Fruit fly (Drosophila melanogaster) whole organism, embryonic: ENCODE results near the gene CG17786.

Experiments
- Ada2b ChIP-seq: fragments of 200-800 bp; sonication (Bioruptor generic); IDR thresholded peaks from 2 replicates; pipeline ENCODE4 v1.3.6; 2022; ENCODE audit warnings: missing biosample characterization, missing genetic modification characterization
- Atf6 ChIP-seq: fragments of 200-800 bp; sonication (Bioruptor generic); IDR thresholded peaks from 2 replicates; pipeline ENCODE4 v1.3.6; 2022; ENCODE audit warnings: missing biosample characterization, missing genetic modification characterization
- Awh ChIP-seq: fragments of 200-800 bp; sonication (Bioruptor generic); IDR thresholded peaks from 2 replicates; pipeline ENCODE4, ENCODE4 v1.3.6; 2022; ENCODE audit warnings: missing biosample characterization, missing genetic modification characterization
- BtbVII ChIP-seq: fragments of 200-800 bp; sonication (Bioruptor generic); optimal IDR thresholded peaks from 3 replicates; lab custom pipeline; 2017; ENCODE audit warnings: missing biosample characterization, mild to moderate bottlenecking, missing genetic modification characterization
- CG11093 ChIP-seq: fragments of 200-800 bp; sonication (Bioruptor generic); IDR thresholded peaks from 3 replicates; pipeline ENCODE4 v1.3.6; 2022; ENCODE audit warnings: missing biosample characterization, missing genetic modification characterization
- CG11398 ChIP-seq: fragments of 200-800 bp; sonication (Bioruptor generic); optimal IDR thresholded peaks from 2 replicates; lab custom pipeline; 2016; ENCODE audit warnings: missing biosample characterization, missing genetic modification characterization
- CG11723 ChIP-seq: fragments of 200-800 bp; sonication (Bioruptor generic); optimal IDR thresholded peaks from 2 replicates; lab custom pipeline; 2017; ENCODE audit warnings: missing biosample characterization, mild to moderate bottlenecking, missing genetic modification characterization
- CG12744 ChIP-seq: fragments of 200-800 bp; sonication (Bioruptor generic); optimal IDR thresholded peaks from 2 replicates; lab custom pipeline; 2016; ENCODE audit warnings: missing biosample characterization, missing genetic modification characterization
- CG13296 ChIP-seq: fragments of 200-800 bp; sonication (Bioruptor generic); optimal IDR thresholded peaks from 3 replicates; lab custom pipeline; 2018; ENCODE audit warnings: missing biosample characterization, mild to moderate bottlenecking, missing genetic modification characterization
- CG13775 ChIP-seq: fragments of 200-800 bp; sonication (Bioruptor generic); optimal IDR thresholded peaks from 3 replicates; lab custom pipeline; 2017; ENCODE audit warnings: missing biosample characterization, mild to moderate bottlenecking, missing genetic modification characterization
- CG15073 ChIP-seq: fragments of 200-800 bp; sonication (Bioruptor generic); optimal IDR thresholded peaks from 2 replicates; lab custom pipeline; 2016; ENCODE audit warnings: missing biosample characterization, missing genetic modification characterization
- CG1529 ChIP-seq: fragments of 200-800 bp; sonication (Bioruptor generic); optimal IDR thresholded peaks from 3 replicates; lab custom pipeline; 2018; ENCODE audit warnings: missing biosample characterization, missing genetic modification characterization
- CG15479 ChIP-seq: fragments of 200-800 bp; sonication (Bioruptor generic); optimal IDR thresholded peaks from 3 replicates; lab custom pipeline; 2019; ENCODE audit warnings: missing biosample characterization, mild to moderate bottlenecking, missing genetic modification characterization, moderate library complexity
- CG15601 ChIP-seq: fragments of 200-800 bp; sonication (Bioruptor generic); optimal IDR thresholded peaks from 3 replicates; lab custom pipeline; 2019; ENCODE audit warnings: missing biosample characterization, mild to moderate bottlenecking, missing genetic modification characterization, moderate library complexity
- CG1832 ChIP-seq: fragments of 200-800 bp; sonication (Bioruptor generic); optimal IDR thresholded peaks from 2 replicates; lab custom pipeline; 2017; ENCODE audit warnings: missing biosample characterization, mild to moderate bottlenecking, missing genetic modification characterization, inconsistent platforms
- CG4404 ChIP-seq: fragments of 200-800 bp; sonication (Bioruptor generic); IDR thresholded peaks from 2 replicates; pipeline ENCODE4 v1.3.6; 2022; ENCODE audit warnings: missing biosample characterization, missing genetic modification characterization
- CG6765 ChIP-seq: fragments of 200-800 bp; sonication (Bioruptor generic); optimal IDR thresholded peaks from 3 replicates; lab custom pipeline; 2017; ENCODE audit warnings: missing biosample characterization, mild to moderate bottlenecking, missing genetic modification characterization
- CG7839 ChIP-seq: fragments of 200-800 bp; sonication (Bioruptor generic); optimal IDR thresholded peaks from 3 replicates; lab custom pipeline; 2018; ENCODE audit warnings: missing biosample characterization, mild to moderate bottlenecking, missing genetic modification characterization, moderate library complexity
- CG7987 ChIP-seq: fragments of 200-800 bp; sonication (Bioruptor generic); optimal IDR thresholded peaks from 2 replicates; lab custom pipeline; 2018; ENCODE audit warnings: missing biosample characterization, mild to moderate bottlenecking, missing genetic modification characterization, moderate library complexity
- CG8944 ChIP-seq: fragments of 200-800 bp; sonication (Bioruptor generic); optimal IDR thresholded peaks from 3 replicates; lab custom pipeline; 2016; ENCODE audit warnings: missing biosample characterization, missing genetic modification characterization
- CG9876 ChIP-seq: fragments of 200-800 bp; sonication (Bioruptor generic); optimal IDR thresholded peaks from 2 replicates; lab custom pipeline; 2016; ENCODE audit warnings: missing biosample characterization, missing genetic modification characterization
- Dad ChIP-seq: fragments of 200-800 bp; sonication (Bioruptor generic); optimal IDR thresholded peaks from 3 replicates; lab custom pipeline; 2016; ENCODE audit warnings: missing biosample characterization, missing genetic modification characterization
- Dbx ChIP-seq: fragments of 200-800 bp; sonication (Bioruptor generic); IDR thresholded peaks from 3 replicates; pipeline ENCODE4 v1.3.6; 2022; ENCODE audit warnings: missing biosample characterization, missing genetic modification characterization
- Dll ChIP-seq: fragments of 200-800 bp; sonication (Bioruptor generic); IDR thresholded peaks from 4 replicates; pipeline ENCODE4 v1.3.6; 2022; ENCODE audit warnings: missing biosample characterization, missing genetic modification characterization; ENCODE audit not compliant: partially characterized antibody
- Dref ChIP-seq: fragments of 200-800 bp; sonication (Bioruptor generic); IDR thresholded peaks from 2 replicates; pipeline ENCODE4 v1.3.6; 2022; ENCODE audit warnings: missing biosample characterization, missing genetic modification characterization
- MBD-R2 ChIP-seq: fragments of 200-800 bp; sonication (Bioruptor generic); IDR thresholded peaks from 2 replicates; pipeline ENCODE4 v1.3.6; 2022; ENCODE audit warnings: missing biosample characterization, missing genetic modification characterization
- Med ChIP-seq: fragments of 200-800 bp; sonication (Bioruptor generic); peaks from one replicate; lab custom pipeline; 2016; ENCODE audit warnings: missing biosample characterization, missing genetic modification characterization, mild to moderate bottlenecking, inconsistent platforms, moderate library complexity
- Myb ChIP-seq: fragments of 200-800 bp; sonication (Bioruptor generic); optimal IDR thresholded peaks from 2 replicates; lab custom pipeline; 2016; ENCODE audit warnings: missing biosample characterization, missing genetic modification characterization
- Oaz ChIP-seq: fragments of 200-800 bp; sonication (Bioruptor generic); IDR thresholded peaks from 2 replicates; pipeline ENCODE4 v1.3.6; 2022; ENCODE audit warnings: missing biosample characterization, missing genetic modification characterization
- Optix ChIP-seq: fragments of 200-800 bp; sonication (Bioruptor generic); IDR thresholded peaks from 3 replicates; pipeline ENCODE4 v1.3.6; 2022; ENCODE audit warnings: missing biosample characterization, missing genetic modification characterization
- Ravus ChIP-seq: fragments of 200-800 bp; sonication (Bioruptor generic); IDR thresholded peaks from 2 replicates; pipeline ENCODE4 v1.3.6; 2022; ENCODE audit warnings: missing biosample characterization, missing genetic modification characterization
- Six4 ChIP-seq: fragments of 200-800 bp; sonication (Bioruptor generic); optimal IDR thresholded peaks from 2 replicates; lab custom pipeline; 2016; ENCODE audit warnings: missing biosample characterization, missing genetic modification characterization
- Xbp1 ChIP-seq: fragments of 200-800 bp; sonication (Bioruptor generic); optimal IDR thresholded peaks from 3 replicates; lab custom pipeline; 2016; ENCODE audit warnings: missing biosample characterization, mild to moderate bottlenecking, missing genetic modification characterization
- bigmax ChIP-seq: fragments of 200-800 bp; sonication (Bioruptor generic); optimal IDR thresholded peaks from 2 replicates; lab custom pipeline; 2018; ENCODE audit warnings: missing biosample characterization, mild to moderate bottlenecking, missing genetic modification characterization
- br ChIP-seq: fragments of >200 bp; optimal IDR thresholded peaks from 2 replicates; lab custom pipeline; 2017
- cad ChIP-seq: fragments of >200 bp; optimal IDR thresholded peaks from 2 replicates; lab custom pipeline; 2017; ENCODE audit warnings: missing biosample characterization, missing genetic modification characterization
- chm ChIP-seq: fragments of 200-800 bp; sonication (Bioruptor generic); IDR thresholded peaks from 2 replicates; pipeline ENCODE4 v1.3.6; 2022; ENCODE audit warnings: missing biosample characterization, missing genetic modification characterization
- disco-r ChIP-seq: fragments of 200-800 bp; sonication (Bioruptor generic); optimal IDR thresholded peaks from 2 replicates; lab custom pipeline; 2016; ENCODE audit warnings: missing biosample characterization, missing genetic modification characterization
- eyg ChIP-seq: fragments of 200-800 bp; sonication (Bioruptor generic); optimal IDR thresholded peaks from 3 replicates; lab custom pipeline; 2016; ENCODE audit warnings: missing biosample characterization, missing genetic modification characterization
- fd64A ChIP-seq: fragments of 200-800 bp; sonication (Bioruptor generic); optimal IDR thresholded peaks from 3 replicates; lab custom pipeline; 2018; ENCODE audit warnings: missing biosample characterization, mild to moderate bottlenecking, missing genetic modification characterization
- fu2 ChIP-seq: fragments of 200-800 bp; sonication (Bioruptor generic); optimal IDR thresholded peaks from 2 replicates; lab custom pipeline; 2016; ENCODE audit warnings: missing biosample characterization, missing genetic modification characterization
- grau ChIP-seq: fragments of 200-800 bp; optimal IDR thresholded peaks from 3 replicates; lab custom pipeline; 2019; ENCODE audit warnings: missing biosample characterization, mild to moderate bottlenecking, missing genetic modification characterization, moderate library complexity
- lbe ChIP-seq: fragments of 200-800 bp; sonication (Bioruptor generic); optimal IDR thresholded peaks from 2 replicates; lab custom pipeline; 2016; ENCODE audit warnings: missing biosample characterization, mild to moderate bottlenecking, missing genetic modification characterization
- rib ChIP-seq: fragments of 200-800 bp; sonication (Bioruptor generic); IDR thresholded peaks from 2 replicates; pipeline ENCODE4 v1.3.6; 2022; ENCODE audit warnings: missing biosample characterization, missing genetic modification characterization
- sc ChIP-seq, 3 experiments: fragments of >200 bp in 2 of 3; fragments of 200-800 bp in 1 of 3; sonication (Bioruptor generic) in 1 of 3; optimal IDR thresholded peaks; 2 replicates in 2 of 3; 3 replicates in 1 of 3; lab custom pipeline; 2017; ENCODE audit warnings: mild to moderate bottlenecking in 1 of 3, missing biosample characterization in 1 of 3, missing genetic modification characterization in 1 of 3, missing genetic modification reagents in 1 of 3
- scrt ChIP-seq: fragments of 200-800 bp; sonication (Bioruptor generic); optimal IDR thresholded peaks from 2 replicates; lab custom pipeline; 2018; ENCODE audit warnings: missing biosample characterization, mild to moderate bottlenecking, missing genetic modification characterization, moderate library complexity
- sd ChIP-seq: fragments of 200-800 bp; sonication (Bioruptor generic); optimal IDR thresholded peaks from 3 replicates; lab custom pipeline; 2018; ENCODE audit warnings: missing biosample characterization, mild to moderate bottlenecking, missing genetic modification characterization, moderate library complexity
- sens ChIP-seq: fragments of 200-800 bp; sonication (Bioruptor generic); peaks from one replicate; lab custom pipeline; 2016; ENCODE audit warnings: missing biosample characterization, missing genetic modification characterization
- ttk ChIP-seq: fragments of 200-800 bp; sonication (Bioruptor generic); IDR thresholded peaks from 2 replicates; pipeline ENCODE4 v2.1.2; 2022; ENCODE audit warnings: missing biosample characterization, missing genetic modification characterization
- vnd ChIP-seq: fragments of 200-800 bp; sonication (Bioruptor generic); IDR thresholded peaks from 3 replicates; pipeline ENCODE4 v1.3.6; 2022; ENCODE audit warnings: missing biosample characterization, missing genetic modification characterization; ENCODE audit not compliant: partially characterized antibody
- vvl ChIP-seq: fragments of 200-800 bp; sonication (Bioruptor generic); IDR thresholded peaks from 2 replicates; pipeline ENCODE4 v1.3.6; 2022; ENCODE audit warnings: missing biosample characterization, missing genetic modification characterization

CG17786 gene

DNA sequence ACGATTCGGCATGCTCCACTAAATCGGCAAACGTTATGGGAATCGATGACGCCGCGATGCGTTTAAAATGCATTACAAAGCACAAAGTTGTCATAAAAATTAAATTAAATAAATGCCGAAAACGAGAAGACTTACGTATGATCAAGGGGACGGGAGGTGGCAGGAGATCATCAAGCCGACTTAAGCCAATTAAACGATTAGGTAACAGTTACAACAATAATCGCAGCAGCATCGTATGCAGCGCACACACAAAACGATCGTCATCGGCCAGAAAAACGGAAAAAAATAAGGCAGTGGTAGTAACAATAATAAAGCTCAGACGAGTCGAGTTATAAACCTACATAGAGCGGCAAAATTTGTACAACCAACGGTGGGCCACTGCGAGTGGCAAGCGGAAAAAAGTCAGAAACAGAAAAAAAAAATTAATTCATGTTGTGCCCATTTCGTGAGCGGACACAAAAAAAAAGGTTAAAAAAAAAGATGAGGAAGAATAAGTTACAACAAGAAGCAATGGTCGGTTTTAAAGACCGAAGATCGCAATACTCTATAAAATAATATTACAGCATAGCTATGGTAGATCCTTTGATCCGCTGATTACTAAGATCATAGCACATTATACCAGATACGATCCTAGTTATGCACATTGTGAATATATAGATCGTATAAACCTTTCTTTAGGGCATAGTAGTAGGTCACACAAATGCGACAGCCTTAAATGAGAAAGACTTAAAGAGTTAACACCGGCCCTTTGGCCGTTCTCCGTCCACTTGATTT lies 12.0 kb downstream of the CG17786 start (continued):
- TF ChIP-seq rib (no peak), br (no peak), Optix (GFP tag; lab: Robert Waterston, UW) (peak; percentile 62; the same call in 2 of the 3 replicates), sd (tag; lab: Kevin White, UChicago) (no peak), CG12744 (GFP tag; lab: Kevin White, UChicago) (no peak), chm (GFP tag; lab: Robert Waterston, UW) (no peak), sc (optimal IDR thresholded peaks at IDR 0.05; lab: Kevin White, UChicago) (no peak), sc (GFP tag; optimal IDR thresholded peaks at IDR 0.05; lab: Kevin White, UChicago) (peak; percentile 16), Dref (no peak), bigmax (no peak), CG1832 (GFP tag; lab: Kevin White, UChicago) (no peak), cad (GFP tag; lab: Kevin White, UChicago) (no peak), lbe (GFP tag; lab: Kevin White, UChicago) (no peak), CG7987 (no peak), Dll (GFP tag; lab: Robert Waterston, UW) (no peak), CG11093 (GFP tag; lab: Robert Waterston, UW) (no peak), Dbx (GFP tag; lab: Robert Waterston, UW) (no peak), CG13775 (GFP tag; lab: Kevin White, UChicago) (no peak), Xbp1 (GFP tag; lab: Kevin White, UChicago) (peak; percentile 48), CG8944 (no peak), CG15073 (GFP tag; lab: Kevin White, UChicago) (no peak), eyg (GFP tag; lab: Kevin White, UChicago) (no peak), vvl (GFP tag; lab: Robert Waterston, UW) (peak; percentile 73), CG6765 (GFP tag; lab: Kevin White, UChicago) (no peak), Myb (GFP tag; lab: Kevin White, UChicago) (no peak), CG15601 (tag; lab: Kevin White, UChicago) (peak; percentile 52), Awh (peak; percentile 61), Oaz (peak; percentile 36; the same call in 1 of the 2 replicates), Ada2b (GFP tag; lab: Robert Waterston, UW) (peak; percentile 54; the same call in 1 of the 2 replicates), CG11723 (GFP tag; lab: Kevin White, UChicago) (peak; percentile 16), grau (tag; lab: Kevin White, UChicago) (peak; percentile 47), CG13296 (GFP tag; lab: Kevin White, UChicago) (peak; percentile 15), Six4 (GFP tag; lab: Kevin White, UChicago) (no peak), disco-r (GFP tag; lab: Kevin White, UChicago) (no peak), vnd (GFP tag; lab: Robert Waterston, UW) (no peak), BtbVII (GFP tag; lab: Kevin White, UChicago) (no peak), Ravus (GFP tag; lab: Robert Waterston, UW) (no peak), CG1529 (GFP tag; lab: Kevin White, UChicago) (peak; percentile 37), sens (peak; percentile 85), Med (GFP tag; lab: Kevin White, UChicago) (peak; percentile 81), CG9876 (GFP tag; lab: Kevin White, UChicago) (no peak), scrt (GFP tag; lab: Kevin White, UChicago) (no peak), CG4404 (GFP tag; lab: Robert Waterston, UW) (no peak), CG15479 (GFP tag; lab: Kevin White, UChicago) (no peak), Atf6 (GFP tag; lab: Robert Waterston, UW) (no peak), MBD-R2 (GFP tag; lab: Robert Waterston, UW) (no peak), fu2 (GFP tag; lab: Kevin White, UChicago) (no peak), Dad (GFP tag; lab: Kevin White, UChicago) (no peak), fd64A (GFP tag; lab: Kevin White, UChicago) (no peak), CG7839 (tag; lab: Kevin White, UChicago) (peak; percentile 66), ttk (GFP tag; lab: Robert Waterston, UW) (peak; percentile 74), CG11398 (GFP tag; lab: Kevin White, UChicago) (no peak)
